Worm (Caenorhabditis elegans): ENCODE results near the gene F07F6.4.
A peak's percentile ranks its signal among the peaks of the same experiment; 100 is the strongest.

The F07F6.4 gene

DNA sequence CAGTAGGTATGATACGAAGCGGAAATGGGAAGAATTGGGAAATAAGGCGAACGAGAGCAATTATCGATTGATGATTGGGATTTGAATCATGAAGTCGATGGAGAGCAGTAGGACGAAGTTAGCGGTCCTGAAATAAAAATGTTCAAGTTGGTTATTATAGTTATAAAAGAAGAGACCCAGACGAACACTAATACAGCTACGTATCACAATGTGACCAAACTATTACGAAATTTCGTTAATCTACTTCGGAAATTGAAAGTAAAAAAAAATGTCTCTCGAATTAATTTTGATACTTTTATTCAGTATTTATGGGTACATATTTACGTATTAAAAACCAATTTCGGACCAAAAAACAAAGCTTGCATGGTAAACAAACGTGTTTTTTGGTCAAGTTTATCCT is 2.9 kb downstream of the F07F6.4 start:
- TF ChIP-seq pat-9 (tag; optimal IDR thresholded peaks at IDR 0.05) (no peak), pqm-1 (tag; optimal IDR thresholded peaks at IDR 0.05) (no peak), nfya-1 (tag; optimal IDR thresholded peaks at IDR 0.05) (no peak), tbx-7 (tag; optimal IDR thresholded peaks at IDR 0.05) (no peak), ceh-45 (GFP tag; IDR thresholded peaks at IDR 0.05) (no peak), fkh-10 (GFP tag; optimal IDR thresholded peaks at IDR 0.05) (no peak), Y22D7AL.16 (tag; optimal IDR thresholded peaks at IDR 0.05) (no peak)

DNA sequence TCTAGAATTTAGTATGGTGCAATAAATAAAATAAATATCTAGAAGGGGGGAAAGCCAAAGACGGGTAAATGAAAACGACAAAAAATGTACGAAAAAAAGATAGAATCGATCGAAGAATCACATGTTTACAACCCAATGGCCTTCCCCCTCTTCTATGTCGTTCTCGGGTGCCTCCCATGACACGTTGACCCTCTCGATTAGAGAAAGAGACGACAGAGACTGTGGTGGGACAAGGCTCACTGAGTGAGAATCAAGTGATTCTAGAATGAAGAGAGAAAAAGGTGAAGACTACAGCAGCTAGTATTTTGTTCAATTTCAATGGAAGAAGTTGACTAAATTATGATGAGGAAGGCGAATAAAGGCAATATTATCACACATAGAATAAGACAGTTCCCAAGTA is 3.3 kb downstream of the F07F6.4 start:
- TF ChIP-seq hlh-15 (tag; optimal IDR thresholded peaks at IDR 0.05) (no peak), nfya-1 (tag; optimal IDR thresholded peaks at IDR 0.05) (peak; percentile 61), ref-2 (tag; optimal IDR thresholded peaks at IDR 0.05) (no peak), elt-2 (tag; optimal IDR thresholded peaks at IDR 0.05) (peak; percentile 74), hlh-30 (tag; optimal IDR thresholded peaks at IDR 0.05; ENCODE audit: insufficient read depth) (peak; percentile 95), ceh-31 (tag; optimal IDR thresholded peaks at IDR 0.05) (peak; percentile 6), unc-55 (GFP tag; optimal IDR thresholded peaks at IDR 0.05) (peak; percentile 33), tbx-2 (tag; optimal IDR thresholded peaks at IDR 0.05) (peak; percentile 43)

DNA sequence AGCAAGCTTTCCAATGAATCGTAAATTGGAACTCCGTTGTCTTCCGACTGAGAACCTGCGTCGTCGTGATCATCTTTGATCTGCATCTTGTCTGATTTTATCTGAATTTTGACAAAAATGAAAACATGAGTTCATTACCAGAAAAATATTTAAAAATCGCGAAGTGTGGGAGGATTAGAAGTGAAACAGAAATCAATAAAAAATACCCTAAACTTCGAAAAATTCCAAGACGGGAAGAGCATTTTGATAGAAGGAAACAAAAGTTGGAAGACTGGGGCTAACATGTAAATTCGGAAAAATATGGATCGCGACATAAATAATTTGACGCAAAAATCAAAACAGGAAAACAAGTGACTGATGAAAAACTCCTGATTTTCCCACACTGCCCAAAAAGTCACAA is 3.7 kb downstream of the F07F6.4 start, which contains the start of gene F07F6.8:
Gene F07F6.8 (minus strand): TSS at position 101 of the 400 bp plus-strand sequence.
- TF ChIP-seq ztf-16 (tag; optimal IDR thresholded peaks at IDR 0.05), result no peak
- no peak for TF ChIP-seq pqm-1 (tag; optimal IDR thresholded peaks at IDR 0.05)
- TF ChIP-seq pros-1 (tag; optimal IDR thresholded peaks at IDR 0.05), result no peak
- no peak for TF ChIP-seq ceh-9 (tag; optimal IDR thresholded peaks at IDR 0.05)
- TF ChIP-seq pax-1 (tag; optimal IDR thresholded peaks at IDR 0.05), result no peak
- TF ChIP-seq lin-11 (tag; optimal IDR thresholded peaks at IDR 0.05), result no peak
- TF ChIP-seq zip-5 (tag; optimal IDR thresholded peaks at IDR 0.05), result no peak
- TF ChIP-seq hlh-8 (tag; optimal IDR thresholded peaks at IDR 0.05), result no peak
- no peak for TF ChIP-seq ref-2 (tag; optimal IDR thresholded peaks at IDR 0.05)
- no peak for TF ChIP-seq rnt-1 (tag; optimal IDR thresholded peaks at IDR 0.05)
- TF ChIP-seq tbx-7 (tag; optimal IDR thresholded peaks at IDR 0.05), result no peak

DNA sequence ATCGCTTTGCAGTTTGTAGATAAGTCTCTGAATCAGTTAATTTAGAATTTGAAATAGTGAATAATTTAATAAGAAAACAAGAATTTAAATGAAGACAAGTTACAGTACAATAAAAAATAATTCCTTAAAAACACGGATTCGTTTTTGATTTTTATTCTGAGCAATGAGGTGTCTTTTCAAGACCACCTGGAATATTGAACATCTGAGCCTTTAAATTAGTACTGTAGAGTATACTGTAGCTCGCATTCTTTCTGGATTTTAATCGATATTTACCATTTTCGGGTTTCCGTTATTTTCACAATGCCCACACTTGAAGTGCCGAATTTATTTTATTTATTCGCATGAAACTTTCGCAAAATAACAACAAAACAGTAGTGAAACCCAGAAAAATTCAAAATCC is 5.5 kb downstream of the F07F6.4 start, which contains the start of gene F07F6.7:
Gene F07F6.7 (minus strand): TSS at position 27 of the 400 bp plus-strand sequence.
- TF ChIP-seq ceh-9 (tag; optimal IDR thresholded peaks at IDR 0.05), result no peak
- TF ChIP-seq Y22D7AL.16 (tag; optimal IDR thresholded peaks at IDR 0.05), result no peak
- TF ChIP-seq madf-2 (tag; optimal IDR thresholded peaks at IDR 0.05), result no peak
- TF ChIP-seq sox-4 (tag; optimal IDR thresholded peaks at IDR 0.05), result no peak
- TF ChIP-seq hlh-30 (tag; optimal IDR thresholded peaks at IDR 0.05; ENCODE audit: insufficient read depth), result no peak
- TF ChIP-seq eyg-1 (tag; optimal IDR thresholded peaks at IDR 0.05), result no peak
- no peak for TF ChIP-seq ceh-24 (tag; optimal IDR thresholded peaks at IDR 0.05)
- TF ChIP-seq ref-2 (tag; optimal IDR thresholded peaks at IDR 0.05), result no peak
- no peak for TF ChIP-seq F13H6.1 (tag; optimal IDR thresholded peaks at IDR 0.05)
- TF ChIP-seq che-1 (tag; optimal IDR thresholded peaks at IDR 0.05), result no peak
- no peak for TF ChIP-seq ceh-48 (tag; optimal IDR thresholded peaks at IDR 0.05)
- TF ChIP-seq sox-2 (GFP tag; IDR thresholded peaks at IDR 0.05), result no peak
- TF ChIP-seq elt-4 (tag; optimal IDR thresholded peaks at IDR 0.05), result no peak
- no peak for TF ChIP-seq pag-3 (tag; optimal IDR thresholded peaks at IDR 0.05; ENCODE audit: borderline replicate concordance)
- TF ChIP-seq tbx-2 (tag; optimal IDR thresholded peaks at IDR 0.05), result no peak
- no peak for TF ChIP-seq gmeb-2 (tag; optimal IDR thresholded peaks at IDR 0.05)

DNA sequence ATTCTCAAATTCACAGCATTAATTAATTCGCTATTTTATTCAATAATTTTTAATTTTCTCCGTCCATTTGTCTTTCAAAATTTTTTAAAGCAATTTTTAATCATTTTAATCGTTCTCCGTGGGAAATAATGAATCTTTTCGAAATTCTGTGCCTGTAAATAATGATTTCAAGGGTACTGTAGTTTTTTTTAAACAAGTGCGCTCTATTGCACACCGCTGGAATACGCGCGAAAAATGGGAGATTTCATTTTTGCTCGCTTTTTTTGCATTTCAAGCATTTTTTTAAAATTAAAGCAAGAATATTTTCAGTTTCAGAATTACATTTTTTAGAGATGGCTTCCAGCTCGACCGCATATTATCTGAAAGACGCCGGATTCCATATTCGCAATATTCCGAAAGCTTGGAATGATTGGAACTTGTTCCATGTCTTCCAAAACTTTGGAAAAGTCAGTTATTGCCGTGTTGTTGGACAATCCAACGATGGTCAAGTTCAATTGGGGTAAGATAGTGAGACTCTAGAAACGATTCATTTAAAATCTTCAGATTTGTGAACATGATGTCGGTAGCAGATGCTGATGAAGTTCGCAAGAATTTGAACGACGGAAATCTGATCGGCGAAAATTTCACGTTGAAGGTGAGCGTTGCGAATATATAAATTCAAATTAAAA is 8.3 kb downstream of the F07F6.4 start, which contains the start of gene tofu-6:
Gene tofu-6 (plus strand): TSS at position 302 of the 668 bp plus-strand sequence.
- TF ChIP-seq pqm-1 (tag; optimal IDR thresholded peaks at IDR 0.05) (no peak), gmeb-2 (tag; optimal IDR thresholded peaks at IDR 0.05) (no peak), odd-2 (tag; optimal IDR thresholded peaks at IDR 0.05) (no peak), nhr-11 (tag; optimal IDR thresholded peaks at IDR 0.05) (no peak), hlh-8 (tag; optimal IDR thresholded peaks at IDR 0.05) (no peak), ceh-2 (tag; optimal IDR thresholded peaks at IDR 0.05) (no peak), hlh-6 (tag; optimal IDR thresholded peaks at IDR 0.05) (no peak), nhr-232 (tag; optimal IDR thresholded peaks at IDR 0.05) (no peak), sox-4 (tag; optimal IDR thresholded peaks at IDR 0.05) (no peak), hlh-15 (tag; optimal IDR thresholded peaks at IDR 0.05) (no peak), unc-55 (GFP tag; optimal IDR thresholded peaks at IDR 0.05) (no peak), syd-9 (tag; optimal IDR thresholded peaks at IDR 0.05) (no peak), sdc-2 (tag; optimal IDR thresholded peaks at IDR 0.05) (no peak), pat-9 (tag; optimal IDR thresholded peaks at IDR 0.05) (no peak), rnt-1 (tag; optimal IDR thresholded peaks at IDR 0.05) (no peak), ceh-31 (tag; optimal IDR thresholded peaks at IDR 0.05) (no peak), ceh-30 (tag; optimal IDR thresholded peaks at IDR 0.05) (no peak), ceh-22 (tag; optimal IDR thresholded peaks at IDR 0.05) (no peak), K09A11.1 (tag; optimal IDR thresholded peaks at IDR 0.05; ENCODE audit: insufficient read depth) (no peak), ceh-24 (tag; optimal IDR thresholded peaks at IDR 0.05) (no peak)

Measured in whole organism, late embryonic.